Worm (Caenorhabditis elegans): ENCODE measurements around the gene npp-20.

- no peak for TF ChIP-seq fkh-10 (GFP tag; optimal IDR thresholded peaks at IDR 0.05)
- no peak for TF ChIP-seq F13H6.1 (tag; optimal IDR thresholded peaks at IDR 0.05)
Measured at ce11 chrIV:1514415-1514814, 18.6 kb upstream of the npp-20 start.

Data from whole organism, late embryonic.